Fruit fly (Drosophila melanogaster) whole organism, wandering third instar larva: Measurements from ENCODE around the gene CG32428.
A peak's percentile ranks its signal among the peaks of the same experiment; 100 is the strongest.

Experiments used
- CG9705 ChIP-seq: fragments of 200-800 bp; sonication (Bioruptor generic); optimal IDR thresholded peaks from 2 replicates; lab custom pipeline; 2018; ENCODE audit warnings: missing biosample characterization, mild to moderate bottlenecking, missing genetic modification characterization
- Dif ChIP-seq: fragments of 200-275, 200-300 bp; sonication (Bioruptor generic); optimal IDR thresholded peaks from 2 replicates; lab custom pipeline; 2018; ENCODE audit warnings: missing biosample characterization, missing genetic modification characterization; ENCODE audit not compliant: partially characterized antibody
- HLH106 ChIP-seq: fragments of 200-800 bp; optimal IDR thresholded peaks from 3 replicates; lab custom pipeline; 2019; ENCODE audit warnings: missing biosample characterization, mild to moderate bottlenecking, missing genetic modification characterization, moderate library complexity
- Myc ChIP-seq: fragments of >200 bp; optimal IDR thresholded peaks from 2 replicates; lab custom pipeline; 2017
- Vsx2 ChIP-seq: fragments of 200-300, 225-300 bp; sonication (Bioruptor generic); optimal IDR thresholded peaks from 2 replicates; lab custom pipeline; 2018; ENCODE audit warnings: missing biosample characterization, missing genetic modification characterization; ENCODE audit not compliant: partially characterized antibody
- dl ChIP-seq, 2 experiments: fragments of 175-275, 200-275 bp in 1 of 2; fragments of 200-275 bp in 1 of 2; sonication (Bioruptor generic); optimal IDR thresholded peaks; lab custom pipeline; 2018; ENCODE audit warnings: mild to moderate bottlenecking in 2 of 2, missing biosample characterization in 2 of 2, missing genetic modification characterization in 2 of 2, moderate library complexity in 2 of 2; ENCODE audit not compliant: partially characterized antibody in 2 of 2, insufficient read depth in 1 of 2
- fru ChIP-seq: fragments of 200-800 bp; sonication (Bioruptor generic); optimal IDR thresholded peaks from 3 replicates; lab custom pipeline; 2016; ENCODE audit warnings: missing biosample characterization, mild to moderate bottlenecking, missing genetic modification characterization
- h ChIP-seq: fragments of 200-800 bp; sonication (Bioruptor generic); optimal IDR thresholded peaks from 3 replicates; lab custom pipeline; 2016; ENCODE audit warnings: missing biosample characterization, mild to moderate bottlenecking, missing genetic modification characterization
- lola ChIP-seq: fragments of >200 bp; optimal IDR thresholded peaks from 2 replicates; lab custom pipeline; 2017; ENCODE audit warnings: missing biosample characterization, missing genetic modification characterization
- pan ChIP-seq: fragments of >200 bp; optimal IDR thresholded peaks from 2 replicates; lab custom pipeline; 2017
- psq ChIP-seq: fragments of 200-800 bp; sonication (Bioruptor generic); optimal IDR thresholded peaks from 3 replicates; lab custom pipeline; 2017; ENCODE audit warnings: missing biosample characterization, mild to moderate bottlenecking, missing genetic modification characterization, moderate library complexity
- sage ChIP-seq: fragments of 200-800 bp; sonication (Bioruptor generic); optimal IDR thresholded peaks from 2 replicates; lab custom pipeline; 2016; ENCODE audit warnings: missing biosample characterization, mild to moderate bottlenecking, missing genetic modification characterization

DNA sequence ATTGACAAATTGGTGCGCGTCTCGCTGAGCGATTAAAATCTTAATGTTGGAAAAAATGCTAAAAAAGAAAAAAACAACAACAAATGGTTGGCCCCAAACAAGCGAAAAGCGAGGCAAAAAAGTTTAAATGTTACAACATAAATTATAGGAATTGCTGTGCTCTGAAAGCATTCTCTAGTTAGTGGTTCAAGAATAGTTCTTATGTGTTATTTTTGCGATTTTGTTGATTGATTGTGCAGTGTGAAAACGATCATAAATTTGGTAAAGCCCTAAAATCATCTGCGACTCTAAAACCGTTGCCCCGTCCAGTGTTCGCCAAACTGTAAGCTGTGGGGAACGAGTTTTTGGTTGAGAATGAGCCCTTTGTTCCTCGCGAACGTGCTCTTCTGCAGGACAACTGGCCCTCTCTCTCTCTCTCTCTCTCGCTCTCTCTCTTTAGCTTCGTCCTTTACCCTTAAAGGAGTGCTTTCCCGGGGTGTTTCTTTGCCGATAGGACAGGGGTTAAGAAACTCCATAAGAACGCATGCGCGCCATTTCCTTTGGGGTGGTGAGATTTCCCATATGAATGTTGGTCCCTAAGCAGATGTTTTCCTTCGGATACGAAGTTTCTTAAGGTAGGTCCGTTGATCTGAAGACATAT is 30.7 kb downstream of the CG32428 start:
- peak; percentile 67 for TF ChIP-seq Dif (GFP tag; lab: Kevin White, UChicago)
- TF ChIP-seq Myc = peak; percentile 64
- no peak for TF ChIP-seq psq
- no peak for TF ChIP-seq CG9705 (GFP tag; lab: Kevin White, UChicago)
- TF ChIP-seq Vsx2 = no peak
- no peak for TF ChIP-seq sage (GFP tag; lab: Kevin White, UChicago)
- TF ChIP-seq dl (GFP tag; optimal IDR thresholded peaks at IDR 0.05; lab: Kevin White, UChicago; ENCODE audit: insufficient read depth in 1 of 2, partially characterized antibody in 2 of 2) = peak; percentile 6 to 73
- TF ChIP-seq HLH106 (tag; lab: Kevin White, UChicago) = no peak
- no peak for TF ChIP-seq h (GFP tag; lab: Kevin White, UChicago)
- TF ChIP-seq pan (lab: Kevin White, UChicago) = no peak
- TF ChIP-seq fru = no peak
- no peak for TF ChIP-seq lola (GFP tag; lab: Kevin White, UChicago)
